Fruit fly (Drosophila melanogaster): ENCODE measurements around the gene Itgbn.
A peak's percentile ranks its signal among the peaks of the same experiment; 100 is the strongest.

Itgbn gene

DNA sequence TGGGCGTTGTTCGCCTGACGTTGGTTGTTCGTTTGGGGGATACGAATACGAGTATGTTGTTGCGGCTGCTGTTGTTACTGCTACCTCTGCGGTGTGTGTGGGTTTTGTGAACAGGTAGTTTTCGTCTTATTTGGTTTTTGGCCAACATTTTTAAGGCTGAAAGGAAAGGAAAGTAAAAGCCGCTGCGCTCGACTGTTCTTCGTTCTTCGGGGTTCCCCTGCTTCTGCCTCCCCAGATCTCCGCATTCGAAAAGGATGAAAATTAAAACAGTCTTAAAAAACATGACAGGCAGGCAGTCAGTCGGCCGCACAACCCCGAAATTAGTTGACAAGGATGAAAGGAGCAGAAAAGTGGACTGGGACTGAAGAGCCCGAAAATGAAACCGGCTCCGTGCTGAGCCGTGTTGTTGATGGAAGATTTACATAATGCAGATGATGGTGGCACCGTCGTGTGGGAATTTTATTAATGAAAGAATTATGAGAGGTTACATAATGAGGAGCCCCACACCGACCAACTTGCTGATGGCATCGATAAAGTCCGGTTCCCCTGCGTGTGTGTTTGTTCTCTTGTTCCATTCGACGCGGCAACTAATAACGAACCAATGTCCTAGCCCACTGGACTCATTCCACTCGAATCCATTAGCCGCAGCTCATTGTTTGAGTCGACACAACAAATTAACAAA, 28.7 kb upstream of the Itgbn start:
- peak; percentile 12 for TF ChIP-seq woc (GFP tag; optimal IDR thresholded peaks at IDR 0.05)
- TF ChIP-seq Dfd (GFP tag; optimal IDR thresholded peaks at IDR 0.05), result no peak
- TF ChIP-seq rgr (GFP tag; optimal IDR thresholded peaks at IDR 0.05), result no peak
- TF ChIP-seq Rel (GFP tag; optimal IDR thresholded peaks at IDR 0.05), result no peak
- TF ChIP-seq Rel (tag; optimal IDR thresholded peaks at IDR 0.05), result peak; percentile 95
- no peak for TF ChIP-seq lola (GFP tag; optimal IDR thresholded peaks at IDR 0.05)
- no peak for TF ChIP-seq sv (GFP tag; optimal IDR thresholded peaks at IDR 0.05)
- TF ChIP-seq fru (GFP tag; optimal IDR thresholded peaks at IDR 0.05), result peak; percentile 31
- TF ChIP-seq CG32264 (GFP tag; optimal IDR thresholded peaks at IDR 0.05), result no peak
- peak; percentile 12 for TF ChIP-seq Vsx2 (GFP tag; optimal IDR thresholded peaks at IDR 0.05; ENCODE audit: partially characterized antibody)

DNA sequence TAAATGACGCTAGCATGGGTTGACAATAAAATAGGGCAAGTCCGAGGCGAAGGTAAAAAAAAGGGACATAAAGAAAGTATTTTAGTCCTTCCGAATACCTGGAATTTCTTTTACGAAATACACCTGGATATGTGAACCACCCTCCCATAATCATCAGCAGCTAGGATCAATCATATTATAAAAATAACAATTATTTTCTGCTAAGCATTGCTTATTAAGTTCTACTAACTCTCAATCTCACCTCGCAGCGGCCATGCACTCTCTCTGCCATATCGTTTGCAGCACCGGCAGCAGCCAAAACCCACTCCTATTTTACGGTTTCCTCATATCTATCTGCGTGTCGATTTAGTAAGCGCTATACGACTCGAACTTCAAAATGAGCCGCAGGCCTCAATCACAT, 26.2 kb upstream of the Itgbn start:
- TF ChIP-seq CrebA (GFP tag; optimal IDR thresholded peaks at IDR 0.05; ENCODE audit: borderline replicate concordance), result no peak
- no peak for TF ChIP-seq foxo (GFP tag; optimal IDR thresholded peaks at IDR 0.05)
- TF ChIP-seq Vsx2 (GFP tag; optimal IDR thresholded peaks at IDR 0.05; ENCODE audit: partially characterized antibody), result no peak
- no peak for TF ChIP-seq Jra (GFP tag; optimal IDR thresholded peaks at IDR 0.05)
- no peak for TF ChIP-seq lola (GFP tag; optimal IDR thresholded peaks at IDR 0.05)
- no peak for TF ChIP-seq dmrt93B (GFP tag; optimal IDR thresholded peaks at IDR 0.05)
- no peak for TF ChIP-seq OdsH (GFP tag; optimal IDR thresholded peaks at IDR 0.05)
- no peak for TF ChIP-seq psq (GFP tag; optimal IDR thresholded peaks at IDR 0.05)
- TF ChIP-seq Hnf4 (GFP tag; optimal IDR thresholded peaks at IDR 0.05), result no peak
- no peak for TF ChIP-seq CG9705 (GFP tag; optimal IDR thresholded peaks at IDR 0.05)
- no peak for TF ChIP-seq Rel (GFP tag; optimal IDR thresholded peaks at IDR 0.05)
- no peak for TF ChIP-seq Rel (tag; optimal IDR thresholded peaks at IDR 0.05)

DNA sequence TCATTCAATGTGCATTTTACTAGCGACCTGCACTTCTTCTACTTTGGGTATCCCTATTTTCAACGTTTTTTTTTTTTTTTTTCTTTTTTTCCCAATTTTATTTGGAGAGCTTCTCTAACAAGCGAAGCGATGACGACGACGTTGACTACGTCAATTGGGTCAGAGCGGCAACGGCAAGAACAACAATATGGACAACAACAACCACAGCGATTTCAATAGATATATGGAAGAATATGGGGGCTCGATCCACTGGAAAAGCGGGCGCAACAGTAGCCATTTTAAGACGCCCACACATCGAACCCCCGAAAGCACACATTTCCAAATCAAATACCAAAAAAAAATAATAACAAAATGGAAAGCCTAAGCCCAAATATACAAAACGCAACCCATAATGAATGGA, 23.7 kb upstream of the Itgbn start:
- TF ChIP-seq Myc (optimal IDR thresholded peaks at IDR 0.05), result no peak

DNA sequence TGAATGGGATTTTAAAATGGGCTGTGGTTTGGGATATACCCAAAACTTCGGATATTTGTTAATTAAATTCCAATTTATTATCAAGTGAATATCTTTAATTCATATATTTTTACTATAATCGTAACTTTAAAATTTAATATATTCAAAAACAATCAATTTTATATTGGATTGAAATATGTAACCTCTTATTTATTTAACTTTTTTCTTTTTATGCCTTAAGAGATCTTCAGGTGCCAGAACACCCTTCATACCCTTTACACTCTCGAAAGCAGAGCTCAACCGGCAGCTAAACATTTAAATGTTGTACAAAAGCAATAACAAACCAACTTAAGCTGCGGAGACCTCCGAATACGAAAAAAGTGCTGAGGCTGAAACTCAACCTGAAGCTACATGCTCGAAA, 23.1 kb upstream of the Itgbn start:
- peak; percentile 0 for TF ChIP-seq OdsH (GFP tag; optimal IDR thresholded peaks at IDR 0.05)
- TF ChIP-seq CG9705 (GFP tag; optimal IDR thresholded peaks at IDR 0.05), result no peak
- peak; percentile 14 for TF ChIP-seq HLH106 (tag; optimal IDR thresholded peaks at IDR 0.05)
- no peak for TF ChIP-seq Hr83 (GFP tag; optimal IDR thresholded peaks at IDR 0.05; ENCODE audit: poor library complexity, severe bottlenecking)
- peak in 1 of 2 experiments; percentile 30 for TF ChIP-seq foxo (GFP tag; optimal IDR thresholded peaks at IDR 0.05)

DNA sequence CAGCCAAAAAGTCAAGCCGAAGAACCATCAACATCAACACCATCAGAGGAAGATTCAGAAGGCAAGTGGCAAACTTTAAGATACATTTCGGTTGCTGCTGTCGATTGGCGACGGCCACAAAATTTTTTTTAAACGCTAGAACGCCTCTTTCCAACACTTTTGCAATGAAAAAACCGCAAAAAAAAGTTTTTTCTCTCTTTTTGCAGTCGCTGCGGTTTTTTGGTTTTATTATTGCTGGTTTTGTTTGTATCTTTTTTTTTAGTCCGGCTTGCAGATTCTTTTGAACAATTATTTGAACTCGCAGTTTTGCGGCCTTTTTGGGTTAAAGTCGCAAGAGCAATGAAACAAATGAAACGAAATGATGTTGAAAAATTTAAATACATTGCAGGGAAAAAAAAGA, 22.6 kb upstream of the Itgbn start:
- TF ChIP-seq psq (GFP tag; optimal IDR thresholded peaks at IDR 0.05) (no peak), CG9705 (GFP tag; optimal IDR thresholded peaks at IDR 0.05) (no peak), fru (GFP tag; optimal IDR thresholded peaks at IDR 0.05) (no peak), ey (GFP tag; optimal IDR thresholded peaks at IDR 0.05) (no peak), Abd-B (GFP tag; optimal IDR thresholded peaks at IDR 0.05) (no peak), Sp1 (GFP tag; optimal IDR thresholded peaks at IDR 0.05) (peak; percentile 32), h (GFP tag; optimal IDR thresholded peaks at IDR 0.05) (no peak), dsf (GFP tag; optimal IDR thresholded peaks at IDR 0.05; ENCODE audit: borderline replicate concordance) (no peak), CrebA (GFP tag; optimal IDR thresholded peaks at IDR 0.05; ENCODE audit: borderline replicate concordance) (peak; percentile 66), Hr78 (GFP tag; optimal IDR thresholded peaks at IDR 0.05) (no peak), br (GFP tag; optimal IDR thresholded peaks at IDR 0.05) (no peak), Dif (GFP tag; optimal IDR thresholded peaks at IDR 0.05; ENCODE audit: partially characterized antibody) (no peak)

DNA sequence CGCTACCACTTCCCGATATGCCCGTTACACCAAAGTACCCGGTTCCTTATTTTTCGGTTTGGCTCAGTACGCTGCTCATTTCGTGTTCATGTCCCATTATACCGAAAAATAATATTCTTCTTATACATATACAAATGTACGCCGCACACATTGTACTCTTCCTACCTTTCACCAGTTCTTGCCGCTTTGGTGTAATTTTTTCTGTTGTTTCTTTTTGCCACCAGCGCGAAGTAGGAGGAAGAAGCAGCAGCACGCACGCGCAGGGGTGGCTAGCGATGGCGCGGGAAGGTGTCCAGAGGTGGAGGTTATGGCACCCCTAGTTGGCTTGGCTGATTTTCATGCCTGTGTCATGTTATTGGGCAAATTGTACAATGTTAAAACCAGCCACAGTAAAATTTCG, 19.5 kb upstream of the Itgbn start:
- TF ChIP-seq HLH106 (tag; optimal IDR thresholded peaks at IDR 0.05), result no peak
- TF ChIP-seq brk (GFP tag; optimal IDR thresholded peaks at IDR 0.05), result no peak
- no peak for TF ChIP-seq N (GFP tag; optimal IDR thresholded peaks at IDR 0.05)
- TF ChIP-seq CG9705 (GFP tag; optimal IDR thresholded peaks at IDR 0.05), result no peak
- no peak for TF ChIP-seq lola (GFP tag; optimal IDR thresholded peaks at IDR 0.05)
- no peak for TF ChIP-seq sage (GFP tag; optimal IDR thresholded peaks at IDR 0.05)
- no peak for TF ChIP-seq sv (GFP tag; optimal IDR thresholded peaks at IDR 0.05)
- TF ChIP-seq CG32264 (GFP tag; optimal IDR thresholded peaks at IDR 0.05), result no peak
